Fruit fly (Drosophila melanogaster): ENCODE data around the gene CG15747.

The CG15747 gene

DNA sequence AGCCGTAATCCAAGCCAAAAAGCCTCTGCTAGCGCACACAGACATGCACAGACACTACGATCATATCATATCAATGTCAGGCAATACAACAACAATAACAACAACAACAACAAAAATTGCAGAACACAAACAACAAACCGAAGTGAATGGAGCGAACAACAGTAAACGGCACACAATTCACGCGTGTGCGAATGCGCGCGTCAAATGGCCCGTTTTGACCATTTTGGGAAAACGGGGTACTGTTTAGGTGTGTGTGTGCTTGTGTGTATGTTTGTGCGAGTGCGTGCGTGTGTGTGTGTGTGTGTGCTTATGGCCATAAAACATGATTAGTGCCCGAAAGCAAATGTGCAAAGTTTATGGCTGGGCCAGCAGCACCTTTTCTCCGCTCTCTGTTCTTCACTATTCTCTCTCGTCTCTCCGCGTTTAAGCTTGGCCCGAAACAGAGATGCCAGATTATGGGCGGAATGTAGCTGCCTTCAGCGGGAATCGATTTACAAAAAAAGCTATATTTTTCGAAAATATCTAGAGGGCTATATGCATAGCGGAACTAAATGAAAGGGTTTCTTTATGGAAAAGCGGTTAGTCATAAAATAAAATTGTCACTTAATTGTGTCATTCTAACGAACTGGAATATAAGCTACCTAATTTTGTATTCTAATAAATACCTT lies 37.1 kb upstream of the CG15747 start (continued):
- TF ChIP-seq Atf3 (GFP tag; optimal IDR thresholded peaks at IDR 0.05) = no peak
- TF ChIP-seq trem (tag; optimal IDR thresholded peaks at IDR 0.05) = no peak
- TF ChIP-seq lola (GFP tag; optimal IDR thresholded peaks at IDR 0.05) = no peak
- TF ChIP-seq CG8924 (tag; optimal IDR thresholded peaks at IDR 0.05) = no peak
- TF ChIP-seq CG8944 (GFP tag; optimal IDR thresholded peaks at IDR 0.05) = no peak
- no peak for TF ChIP-seq CG17186 (GFP tag; optimal IDR thresholded peaks at IDR 0.05)
- TF ChIP-seq cg (GFP tag; optimal IDR thresholded peaks at IDR 0.05) = peak; percentile 69
- TF ChIP-seq Rfx (GFP tag; IDR thresholded peaks at IDR 0.05) = peak; percentile 11; the same call in 1 of the 2 replicates
- TF ChIP-seq Nf-YC (tag; optimal IDR thresholded peaks at IDR 0.05) = no peak
- TF ChIP-seq HLHmδ (GFP tag; optimal IDR thresholded peaks at IDR 0.05) = no peak
- no peak for TF ChIP-seq danr (GFP tag; IDR thresholded peaks at IDR 0.05)
- no peak for TF ChIP-seq jing (GFP tag; optimal IDR thresholded peaks at IDR 0.05)
- no peak for TF ChIP-seq Adf1 (GFP tag; IDR thresholded peaks at IDR 0.05)

DNA sequence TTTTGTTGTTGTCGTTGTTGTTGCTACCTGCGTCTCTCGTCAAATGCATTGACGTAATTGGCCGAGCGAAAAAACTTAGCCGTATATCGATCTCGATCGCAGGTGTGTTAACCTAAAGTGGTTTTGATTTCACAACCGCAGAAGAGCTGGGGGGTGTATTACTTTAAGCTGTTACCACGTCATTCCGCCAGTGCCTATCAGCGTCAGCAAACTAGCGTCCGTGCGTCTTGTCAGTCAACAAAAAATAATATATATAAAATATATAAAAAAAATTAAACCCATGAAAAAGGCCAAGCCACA lies 35.9 kb upstream of the CG15747 start, which contains the start of gene CG1764:
TSS of gene CG1764 (minus strand) at position 101 of the 300 bp plus-strand sequence.
- TF ChIP-seq pho (GFP tag; optimal IDR thresholded peaks at IDR 0.05) = no peak
- no peak for TF ChIP-seq Ssrp (tag; optimal IDR thresholded peaks at IDR 0.05)
- peak; percentile 46 for TF ChIP-seq Med (GFP tag)

dm6 chrX:13302615-13303526 lies 35.2 kb upstream of the CG15747 start:
- TF ChIP-seq grn (GFP tag; optimal IDR thresholded peaks at IDR 0.05) = peak; percentile 17
- no peak for TF ChIP-seq ase (GFP tag; IDR thresholded peaks at IDR 0.05)
- TF ChIP-seq Deaf1 (tag; optimal IDR thresholded peaks at IDR 0.05) = no peak
- TF ChIP-seq CG1024 (GFP tag; IDR thresholded peaks at IDR 0.05) = no peak
- no peak for TF ChIP-seq CG31441 (GFP tag; IDR thresholded peaks at IDR 0.05)
- no peak for TF ChIP-seq CG16813 (GFP tag; IDR thresholded peaks at IDR 0.05; ENCODE audit: partially characterized antibody)
- TF ChIP-seq sens (GFP tag) = no peak
- peak; percentile 8 for TF ChIP-seq ATbp (GFP tag; optimal IDR thresholded peaks at IDR 0.05)
- no peak for TF ChIP-seq wor (GFP tag; IDR thresholded peaks at IDR 0.05)
- no peak for TF ChIP-seq gfzf (GFP tag; optimal IDR thresholded peaks at IDR 0.05)
- peak; percentile 96 for TF ChIP-seq sd (tag; optimal IDR thresholded peaks at IDR 0.05)
- no peak for TF ChIP-seq CG13775 (GFP tag; optimal IDR thresholded peaks at IDR 0.05)
- peak; percentile 73 for TF ChIP-seq Adf1 (GFP tag; IDR thresholded peaks at IDR 0.05)
- no peak for TF ChIP-seq da (GFP tag; optimal IDR thresholded peaks at IDR 0.05)
- TF ChIP-seq CG12236 (GFP tag; optimal IDR thresholded peaks at IDR 0.05) = no peak
- TF ChIP-seq bsh (GFP tag; optimal IDR thresholded peaks at IDR 0.05) = peak in 1 of 2 experiments; percentile 40
- TF ChIP-seq Doc3 (GFP tag; IDR thresholded peaks at IDR 0.05; ENCODE audit: partially characterized antibody) = no peak
- no peak for TF ChIP-seq Trl (optimal IDR thresholded peaks at IDR 0.05)
- TF ChIP-seq Trl (GFP tag; optimal IDR thresholded peaks at IDR 0.05) = no peak
- TF ChIP-seq Nf-YB (GFP tag; optimal IDR thresholded peaks at IDR 0.05) = no peak
- TF ChIP-seq sc (optimal IDR thresholded peaks at IDR 0.05) = no peak
- TF ChIP-seq sc (GFP tag; optimal IDR thresholded peaks at IDR 0.05) = no peak
- TF ChIP-seq CG17912 (GFP tag; optimal IDR thresholded peaks at IDR 0.05) = no peak
- peak; percentile 34 for TF ChIP-seq CG34376 (GFP tag; optimal IDR thresholded peaks at IDR 0.05)
- TF ChIP-seq CG6272 (GFP tag; IDR thresholded peaks at IDR 0.05) = no peak
- no peak for TF ChIP-seq CG30020 (tag; optimal IDR thresholded peaks at IDR 0.05)
- no peak for TF ChIP-seq CG18476 (GFP tag; optimal IDR thresholded peaks at IDR 0.05)
- TF ChIP-seq Mrtf (GFP tag; IDR thresholded peaks at IDR 0.05) = no peak
- peak; percentile 14; the same call in 1 of the 3 replicates for TF ChIP-seq otp (GFP tag; IDR thresholded peaks at IDR 0.05)
- no peak for TF ChIP-seq B-H1 (GFP tag; IDR thresholded peaks at IDR 0.05)
- TF ChIP-seq CG18764 (GFP tag; optimal IDR thresholded peaks at IDR 0.05) = no peak
